Fruit fly (Drosophila melanogaster) whole organism, prepupa: ENCODE results near the gene heph.
A peak's percentile ranks its signal among the peaks of the same experiment; 100 is the strongest.

Experiments
- CG10631 ChIP-seq: fragments of 200-800 bp; sonication (Bioruptor generic); optimal IDR thresholded peaks from 2 replicates; lab custom pipeline; 2016; ENCODE audit warnings: missing biosample characterization, missing genetic modification characterization
- CG11762 ChIP-seq: fragments of 200-800 bp; sonication (Bioruptor generic); optimal IDR thresholded peaks from 3 replicates; lab custom pipeline; 2016; ENCODE audit warnings: missing biosample characterization, missing genetic modification characterization; ENCODE audit not compliant: insufficient read depth
- CG11902 ChIP-seq: fragments of 200-800 bp; sonication (Bioruptor generic); optimal IDR thresholded peaks from 3 replicates; lab custom pipeline; 2016; ENCODE audit warnings: missing biosample characterization, missing genetic modification characterization
- CG15336 ChIP-seq: fragments of 200-800 bp; sonication (Bioruptor generic); IDR thresholded peaks from 2 replicates; pipeline ENCODE4 v1.3.6; 2022; ENCODE audit warnings: missing biosample characterization, missing genetic modification characterization
- CG1621 ChIP-seq: fragments of 200-800 bp; sonication (Bioruptor generic); optimal IDR thresholded peaks from 3 replicates; lab custom pipeline; 2018; ENCODE audit warnings: missing biosample characterization, mild to moderate bottlenecking, missing genetic modification characterization
- CG16779 ChIP-seq: fragments of 200-800 bp; sonication (Bioruptor generic); optimal IDR thresholded peaks from 3 replicates; lab custom pipeline; 2017; ENCODE audit warnings: missing biosample characterization, mild to moderate bottlenecking, missing genetic modification characterization
- CG3032 ChIP-seq: fragments of 200-800 bp; optimal IDR thresholded peaks from 2 replicates; lab custom pipeline; 2019; ENCODE audit warnings: missing biosample characterization, mild to moderate bottlenecking, missing genetic modification characterization, moderate library complexity
- CG31627 ChIP-seq: fragments of 200-800 bp; sonication (Bioruptor generic); optimal IDR thresholded peaks from 3 replicates; lab custom pipeline; 2016; ENCODE audit warnings: missing biosample characterization, missing genetic modification characterization
- CG34406 ChIP-seq: fragments of 200-800 bp; sonication (Bioruptor generic); optimal IDR thresholded peaks from 3 replicates; lab custom pipeline; 2016; ENCODE audit warnings: missing biosample characterization, missing genetic modification characterization
- CG6163 ChIP-seq: fragments of 200-800 bp; sonication (Bioruptor generic); IDR thresholded peaks from 3 replicates; pipeline ENCODE4 v1.3.6; 2022; ENCODE audit warnings: missing biosample characterization, missing genetic modification characterization
- CG6276 ChIP-seq: fragments of 200-800 bp; sonication (Bioruptor generic); optimal IDR thresholded peaks from 2 replicates; lab custom pipeline; 2017; ENCODE audit warnings: missing biosample characterization, mild to moderate bottlenecking, missing genetic modification characterization
- CG6792 ChIP-seq: fragments of 200-800 bp; sonication (Bioruptor generic); optimal IDR thresholded peaks from 3 replicates; lab custom pipeline; 2016; ENCODE audit warnings: missing biosample characterization, missing genetic modification characterization
- CG6808 ChIP-seq: fragments of 200-800 bp; sonication (Bioruptor generic); optimal IDR thresholded peaks from 3 replicates; lab custom pipeline; 2017; ENCODE audit warnings: missing biosample characterization, missing genetic modification characterization, mild to moderate bottlenecking, moderate library complexity, missing genetic modification reagents
- CG6854 ChIP-seq: fragments of 200-800 bp; sonication (Bioruptor generic); optimal IDR thresholded peaks from 2 replicates; lab custom pipeline; 2017; ENCODE audit warnings: missing biosample characterization, mild to moderate bottlenecking, missing genetic modification characterization
- CG7368 ChIP-seq: fragments of 200-800 bp; sonication (Bioruptor generic); optimal IDR thresholded peaks from 3 replicates; lab custom pipeline; 2016; ENCODE audit warnings: missing biosample characterization, missing genetic modification characterization
- CG8119 ChIP-seq: fragments of 200-800 bp; sonication (Bioruptor generic); IDR thresholded peaks from 3 replicates; pipeline ENCODE4 v1.3.6; 2022; ENCODE audit warnings: missing biosample characterization, missing genetic modification characterization
- CG8319 ChIP-seq: fragments of 200-800 bp; sonication (Bioruptor generic); optimal IDR thresholded peaks from 3 replicates; lab custom pipeline; 2016; ENCODE audit warnings: missing biosample characterization, missing genetic modification characterization
- Eip75B ChIP-seq: fragments of 200-800 bp; sonication (Bioruptor generic); optimal IDR thresholded peaks from 3 replicates; lab custom pipeline; 2016; ENCODE audit warnings: missing biosample characterization, missing genetic modification characterization
- Eip78C ChIP-seq: fragments of 200-800 bp; sonication (Bioruptor generic); peaks from one replicate; lab custom pipeline; 2016; ENCODE audit warnings: missing biosample characterization, missing genetic modification characterization
- Ets21C ChIP-seq: fragments of 200-800 bp; sonication (Bioruptor generic); optimal IDR thresholded peaks from 3 replicates; lab custom pipeline; 2016; ENCODE audit warnings: missing biosample characterization, missing genetic modification characterization
- Ets96B ChIP-seq: fragments of 200-800 bp; optimal IDR thresholded peaks from 2 replicates; lab custom pipeline; 2019; ENCODE audit warnings: missing biosample characterization, mild to moderate bottlenecking, missing genetic modification characterization, moderate library complexity
- Gug ChIP-seq: fragments of 200-800 bp; sonication (Bioruptor generic); IDR thresholded peaks from 2 replicates; pipeline ENCODE4 v1.3.6; 2022; ENCODE audit warnings: missing biosample characterization, missing genetic modification characterization
- Hr38 ChIP-seq: sonication (Bioruptor generic); optimal IDR thresholded peaks from 2 replicates; lab custom pipeline; 2016; ENCODE audit warnings: missing biosample characterization, missing genetic modification characterization
- Hr39 ChIP-seq: fragments of 200-800 bp; sonication (Bioruptor generic); optimal IDR thresholded peaks from 2 replicates; lab custom pipeline; 2016; ENCODE audit warnings: missing biosample characterization, missing genetic modification characterization
- Hr4 ChIP-seq: fragments of 200-800 bp; sonication (Bioruptor generic); optimal IDR thresholded peaks from 3 replicates; lab custom pipeline; 2016; ENCODE audit warnings: missing biosample characterization, missing genetic modification characterization
- Lpt ChIP-seq: fragments of 200-800 bp; sonication (Bioruptor generic); optimal IDR thresholded peaks from 3 replicates; lab custom pipeline; 2016; ENCODE audit warnings: missing biosample characterization, missing genetic modification characterization
- Sox102F ChIP-seq: fragments of 200-800 bp; sonication (Bioruptor generic); optimal IDR thresholded peaks from 2 replicates; lab custom pipeline; 2016; ENCODE audit warnings: missing biosample characterization, mild to moderate bottlenecking, missing genetic modification characterization
- Sox14 ChIP-seq: fragments of 200-800 bp; sonication (Bioruptor generic); optimal IDR thresholded peaks from 3 replicates; lab custom pipeline; 2016; ENCODE audit warnings: missing biosample characterization, missing genetic modification characterization
- Sox15 ChIP-seq: fragments of 200-800 bp; sonication (Bioruptor generic); optimal IDR thresholded peaks from 3 replicates; lab custom pipeline; 2016; ENCODE audit warnings: missing biosample characterization, missing genetic modification characterization
- achi ChIP-seq: fragments of 200-800 bp; sonication (Bioruptor generic); optimal IDR thresholded peaks from 3 replicates; lab custom pipeline; 2016; ENCODE audit warnings: missing biosample characterization, missing genetic modification characterization
- acj6 ChIP-seq: fragments of 200-800 bp; sonication (Bioruptor generic); optimal IDR thresholded peaks from 3 replicates; lab custom pipeline; 2016; ENCODE audit warnings: missing biosample characterization, missing genetic modification characterization
- cyc ChIP-seq: fragments of 200-800 bp; sonication (Bioruptor generic); optimal IDR thresholded peaks from 3 replicates; lab custom pipeline; 2016; ENCODE audit warnings: missing biosample characterization, missing genetic modification characterization
- eg ChIP-seq: fragments of 200-800 bp; sonication (Bioruptor generic); IDR thresholded peaks from 3 replicates; pipeline ENCODE4 v1.3.6; 2022; ENCODE audit warnings: missing biosample characterization, missing genetic modification characterization
- fd59A ChIP-seq: fragments of 200-800 bp; sonication (Bioruptor generic); optimal IDR thresholded peaks from 2 replicates; lab custom pipeline; 2017; ENCODE audit warnings: missing biosample characterization, mild to moderate bottlenecking, missing genetic modification characterization, missing genetic modification reagents
- lz ChIP-seq: fragments of 200-800 bp; sonication (Bioruptor generic); optimal IDR thresholded peaks from 3 replicates; lab custom pipeline; 2016; ENCODE audit warnings: missing biosample characterization, missing genetic modification characterization
- net ChIP-seq: fragments of 200-800 bp; sonication (Bioruptor generic); optimal IDR thresholded peaks from 3 replicates; lab custom pipeline; 2016; ENCODE audit warnings: missing biosample characterization, missing genetic modification characterization
- pdm3 ChIP-seq: fragments of 200-800 bp; sonication (Bioruptor generic); optimal IDR thresholded peaks from 3 replicates; lab custom pipeline; 2016; ENCODE audit warnings: missing biosample characterization, missing genetic modification characterization
- salr ChIP-seq, 2 experiments: fragments of 200-800 bp; sonication (Bioruptor generic); optimal IDR thresholded peaks; 3 replicates each; lab custom pipeline; 2016 to 2018; ENCODE audit warnings: missing biosample characterization in 2 of 2, missing genetic modification characterization in 2 of 2, mild to moderate bottlenecking in 1 of 2
- spab ChIP-seq: fragments of 200-800 bp; sonication (Bioruptor generic); optimal IDR thresholded peaks from 2 replicates; lab custom pipeline; 2017; ENCODE audit warnings: missing biosample characterization, mild to moderate bottlenecking, missing genetic modification characterization, missing genetic modification reagents
- svp ChIP-seq: fragments of 200-800 bp; sonication (Bioruptor generic); peaks from one replicate; lab custom pipeline; 2016; ENCODE audit warnings: missing biosample characterization, missing genetic modification characterization
- topi ChIP-seq: fragments of 200-800 bp; sonication (Bioruptor generic); optimal IDR thresholded peaks from 3 replicates; lab custom pipeline; 2016; ENCODE audit warnings: missing biosample characterization, missing genetic modification characterization
- vri ChIP-seq: fragments of 200-800 bp; sonication (Bioruptor generic); optimal IDR thresholded peaks from 3 replicates; lab custom pipeline; 2016; ENCODE audit warnings: missing biosample characterization, mild to moderate bottlenecking, missing genetic modification characterization

The heph gene

dm6 chr3R:31809622-31810021 is 205.7 kb downstream of the heph start:
- TF ChIP-seq CG6276 (GFP tag; lab: Kevin White, UChicago) = peak; percentile 16
- no peak for TF ChIP-seq Eip75B (GFP tag; lab: Kevin White, UChicago)
- no peak for TF ChIP-seq CG31627 (GFP tag; lab: Kevin White, UChicago)
- peak; percentile 50 for TF ChIP-seq Eip78C

dm6 chr3R:31808571-31808970 is 206.7 kb downstream of the heph start:
- TF ChIP-seq net (GFP tag; lab: Kevin White, UChicago) (no peak), Eip78C (peak; percentile 61), svp (GFP tag; lab: Kevin White, UChicago) (peak; percentile 86)
- TF ChIP-seq, all 60 proteins: peak for 2

dm6 chr3R:31805228-31805738 is 210.0 kb downstream of the heph start, which contains the start of the genes CG42233 and CG1971:
TSS of gene CG42233 (minus strand) at chr3R:31805278.
TSS of gene CG1971 (plus strand) at chr3R:31805468.
- TF ChIP-seq Lpt (GFP tag; lab: Kevin White, UChicago) (no peak), CG11762 (GFP tag; lab: Kevin White, UChicago) (peak; percentile 7), Sox102F (GFP tag; lab: Kevin White, UChicago) (no peak), CG8319 (peak; percentile 27), CG3032 (tag; lab: Kevin White, UChicago) (no peak), CG15336 (peak; percentile 38; the same call in 1 of the 2 replicates), spab (peak; percentile 16), CG6808 (GFP tag; lab: Kevin White, UChicago) (no peak), net (GFP tag; lab: Kevin White, UChicago) (no peak), Eip78C (no peak), CG10631 (GFP tag; lab: Kevin White, UChicago) (peak; percentile 58), CG31627 (GFP tag; lab: Kevin White, UChicago) (peak; percentile 64), CG34406 (GFP tag; lab: Kevin White, UChicago) (no peak), CG11902 (no peak), svp (GFP tag; lab: Kevin White, UChicago) (peak; percentile 84), Sox14 (GFP tag; lab: Kevin White, UChicago) (no peak), salr (GFP tag; optimal IDR thresholded peaks at IDR 0.05; lab: Kevin White, UChicago) (no peak), lz (GFP tag; lab: Kevin White, UChicago) (peak; percentile 56), Ets21C (GFP tag; lab: Kevin White, UChicago) (no peak), Gug (GFP tag; lab: Robert Waterston, UW) (0 out of 2 replicates have a peak, but pooled peaks have one; percentile 20), achi (GFP tag; lab: Kevin White, UChicago) (no peak), Hr38 (GFP tag; lab: Kevin White, UChicago) (no peak), Ets96B (tag; lab: Kevin White, UChicago) (no peak), fd59A (GFP tag; lab: Kevin White, UChicago) (no peak), acj6 (GFP tag; lab: Kevin White, UChicago) (peak; percentile 57), cyc (GFP tag; lab: Kevin White, UChicago) (no peak), CG8119 (GFP tag; lab: Robert Waterston, UW) (no peak), CG6792 (no peak), CG16779 (tag; lab: Kevin White, UChicago) (peak; percentile 11), eg (GFP tag; lab: Robert Waterston, UW) (peak; percentile 53; the same call in 2 of the 3 replicates), topi (no peak), vri (GFP tag; lab: Kevin White, UChicago) (no peak), Sox15 (peak; percentile 7), Hr4 (GFP tag; lab: Kevin White, UChicago) (no peak), CG7368 (no peak), Hr39 (GFP tag; lab: Kevin White, UChicago) (no peak), CG1621 (tag; lab: Kevin White, UChicago) (no peak), pdm3 (GFP tag; lab: Kevin White, UChicago) (no peak), CG6163 (GFP tag; lab: Robert Waterston, UW) (peak; percentile 69; the same call in 2 of the 3 replicates), CG6854 (GFP tag; lab: Kevin White, UChicago) (no peak)
